Fruit fly (Drosophila melanogaster) whole organism, embryonic: ENCODE results near the gene Bace.
A peak's percentile ranks its signal among the peaks of the same experiment; 100 is the strongest.

ENCODE experiments used
- Awh ChIP-seq: fragments of 200-800 bp; sonication (Bioruptor generic); IDR thresholded peaks from 2 replicates; pipeline ENCODE4, ENCODE4 v1.3.6; 2022; ENCODE audit warnings: missing biosample characterization, missing genetic modification characterization
- B-H2 ChIP-seq: fragments of 200-800 bp; sonication (Bioruptor generic); optimal IDR thresholded peaks from 2 replicates; lab custom pipeline; 2018; ENCODE audit warnings: missing biosample characterization, mild to moderate bottlenecking, missing genetic modification characterization
- Bteb2 ChIP-seq: fragments of 200-800 bp; sonication (Bioruptor generic); optimal IDR thresholded peaks from 2 replicates; lab custom pipeline; 2016; ENCODE audit warnings: missing biosample characterization, missing genetic modification characterization
- C15 ChIP-seq: fragments of 200-800 bp; sonication (Bioruptor generic); IDR thresholded peaks from 3 replicates; pipeline ENCODE4 v1.3.6; 2022; ENCODE audit warnings: missing biosample characterization, missing genetic modification characterization
- CG10979 ChIP-seq: fragments of 200-800 bp; sonication (Bioruptor generic); optimal IDR thresholded peaks from 2 replicates; lab custom pipeline; 2018; ENCODE audit warnings: missing biosample characterization, mild to moderate bottlenecking, missing genetic modification characterization, moderate library complexity
- CG11085 ChIP-seq: fragments of 200-800 bp; sonication (Bioruptor generic); IDR thresholded peaks from 2 replicates; pipeline ENCODE4 v1.3.6; 2022; ENCODE audit warnings: missing biosample characterization, missing genetic modification characterization
- CG1233 ChIP-seq: fragments of 200-800 bp; sonication (Bioruptor generic); optimal IDR thresholded peaks from 4 replicates; lab custom pipeline; 2018; ENCODE audit warnings: missing biosample characterization, mild to moderate bottlenecking, missing genetic modification characterization
- CG12769 ChIP-seq: fragments of 200-800 bp; sonication (Bioruptor generic); optimal IDR thresholded peaks from 2 replicates; lab custom pipeline; 2019; ENCODE audit warnings: missing biosample characterization, mild to moderate bottlenecking, missing genetic modification characterization, moderate library complexity
- CG13624 ChIP-seq: fragments of 200-800 bp; sonication (Bioruptor generic); optimal IDR thresholded peaks from 2 replicates; lab custom pipeline; 2016; ENCODE audit warnings: missing biosample characterization, missing genetic modification characterization
- CG14050 ChIP-seq: fragments of 200-800 bp; sonication (Bioruptor generic); IDR thresholded peaks from 3 replicates; pipeline ENCODE4 v1.3.6; 2022; ENCODE audit warnings: missing biosample characterization, missing genetic modification characterization
- CG14667 ChIP-seq: fragments of 200-800 bp; sonication (Bioruptor generic); IDR thresholded peaks from 2 replicates; pipeline ENCODE4 v1.3.6; 2022; ENCODE audit warnings: missing biosample characterization, missing genetic modification characterization
- CG15011 ChIP-seq: fragments of 200-800 bp; sonication (Bioruptor generic); optimal IDR thresholded peaks from 3 replicates; lab custom pipeline; 2018; ENCODE audit warnings: missing biosample characterization, mild to moderate bottlenecking, missing genetic modification characterization
- CG15269 ChIP-seq: fragments of 200-800 bp; sonication (Bioruptor generic); optimal IDR thresholded peaks from 2 replicates; lab custom pipeline; 2018; ENCODE audit warnings: missing biosample characterization, mild to moderate bottlenecking, missing genetic modification characterization, moderate library complexity
- CG15696 ChIP-seq: fragments of 200-800 bp; sonication (Bioruptor generic); optimal IDR thresholded peaks from 2 replicates; lab custom pipeline; 2019; ENCODE audit warnings: missing biosample characterization, mild to moderate bottlenecking, missing genetic modification characterization, moderate library complexity
- CG2202 ChIP-seq: fragments of 200-800 bp; sonication (Bioruptor generic); optimal IDR thresholded peaks from 2 replicates; lab custom pipeline; 2018; ENCODE audit warnings: missing biosample characterization, mild to moderate bottlenecking, missing genetic modification characterization
- CG32532 ChIP-seq: fragments of 200-800 bp; sonication (Bioruptor generic); IDR thresholded peaks from 2 replicates; pipeline ENCODE4 v1.3.6; 2022; ENCODE audit warnings: missing biosample characterization, missing genetic modification characterization
- CG4404 ChIP-seq: fragments of 200-800 bp; sonication (Bioruptor generic); IDR thresholded peaks from 2 replicates; pipeline ENCODE4 v1.3.6; 2022; ENCODE audit warnings: missing biosample characterization, missing genetic modification characterization
- CG5245 ChIP-seq: fragments of 200-800 bp; sonication (Bioruptor generic); optimal IDR thresholded peaks from 3 replicates; lab custom pipeline; 2016; ENCODE audit warnings: missing biosample characterization, missing genetic modification characterization
- CG6175 ChIP-seq: fragments of 200-800 bp; sonication (Bioruptor generic); IDR thresholded peaks from 3 replicates; pipeline ENCODE4 v1.3.6; 2022; ENCODE audit warnings: missing biosample characterization, missing genetic modification characterization
- CG6654 ChIP-seq: fragments of 200-800 bp; sonication (Bioruptor generic); optimal IDR thresholded peaks from 2 replicates; lab custom pipeline; 2017; ENCODE audit warnings: missing biosample characterization, mild to moderate bottlenecking, missing genetic modification characterization
- CG6765 ChIP-seq: fragments of 200-800 bp; sonication (Bioruptor generic); optimal IDR thresholded peaks from 3 replicates; lab custom pipeline; 2017; ENCODE audit warnings: missing biosample characterization, mild to moderate bottlenecking, missing genetic modification characterization
- CG6854 ChIP-seq: fragments of 200-800 bp; sonication (Bioruptor generic); optimal IDR thresholded peaks from 3 replicates; lab custom pipeline; 2017; ENCODE audit warnings: missing biosample characterization, mild to moderate bottlenecking, missing genetic modification characterization
- CG7271 ChIP-seq: fragments of 200-800 bp; sonication (Bioruptor generic); optimal IDR thresholded peaks from 2 replicates; lab custom pipeline; 2018; ENCODE audit warnings: missing biosample characterization, mild to moderate bottlenecking, missing genetic modification characterization, moderate library complexity
- CG7745 ChIP-seq: fragments of 200-800 bp; sonication (Bioruptor generic); optimal IDR thresholded peaks from 2 replicates; lab custom pipeline; 2018; ENCODE audit warnings: missing biosample characterization, mild to moderate bottlenecking, missing genetic modification characterization, moderate library complexity
- CG8765 ChIP-seq: fragments of 200-800 bp; sonication (Bioruptor generic); IDR thresholded peaks from 2 replicates; pipeline ENCODE4 v1.3.6; 2022; ENCODE audit warnings: missing biosample characterization, missing genetic modification characterization
- D19B ChIP-seq: fragments of 200-800 bp; sonication (Bioruptor generic); optimal IDR thresholded peaks from 2 replicates; lab custom pipeline; 2017; ENCODE audit warnings: missing biosample characterization, mild to moderate bottlenecking, missing genetic modification characterization
- Dad ChIP-seq: fragments of 200-800 bp; sonication (Bioruptor generic); optimal IDR thresholded peaks from 3 replicates; lab custom pipeline; 2016; ENCODE audit warnings: missing biosample characterization, missing genetic modification characterization
- E2f1 ChIP-seq: fragments of 200-800 bp; sonication (Bioruptor generic); IDR thresholded peaks from 2 replicates; pipeline ENCODE4 v1.3.6; 2022; ENCODE audit warnings: missing biosample characterization, missing genetic modification characterization
- Ets97D ChIP-seq: fragments of 200-800 bp; sonication (Bioruptor generic); optimal IDR thresholded peaks from 3 replicates; lab custom pipeline; 2016; ENCODE audit warnings: missing biosample characterization, missing genetic modification characterization
- HLH4C ChIP-seq: fragments of 200-800 bp; sonication (Bioruptor generic); IDR thresholded peaks from 3 replicates; pipeline ENCODE4 v1.3.6; 2022; ENCODE audit warnings: missing biosample characterization, missing genetic modification characterization; ENCODE audit not compliant: partially characterized antibody
- NC2α ChIP-seq: fragments of 200-800 bp; sonication (Bioruptor generic); optimal IDR thresholded peaks from 2 replicates; lab custom pipeline; 2016; ENCODE audit warnings: missing biosample characterization, missing genetic modification characterization
- Trl ChIP-seq, 3 experiments: fragments of >200 bp in 2 of 3; fragments of 200-800 bp in 1 of 3; sonication (Bioruptor generic) in 1 of 3; optimal IDR thresholded peaks; 2 replicates in 1 of 3; 3 replicates in 2 of 3; lab custom pipeline; 2016 to 2017; ENCODE audit warnings: missing biosample characterization in 1 of 3, missing genetic modification characterization in 1 of 3
- Xbp1 ChIP-seq: fragments of 200-800 bp; sonication (Bioruptor generic); optimal IDR thresholded peaks from 3 replicates; lab custom pipeline; 2016; ENCODE audit warnings: missing biosample characterization, mild to moderate bottlenecking, missing genetic modification characterization
- ab ChIP-seq: fragments of 200-800 bp; sonication (Bioruptor generic); optimal IDR thresholded peaks from 2 replicates; lab custom pipeline; 2016; ENCODE audit warnings: missing biosample characterization, missing genetic modification characterization
- abd-A ChIP-seq: fragments of 200-800 bp; sonication (Bioruptor generic); optimal IDR thresholded peaks from 3 replicates; lab custom pipeline; 2019; ENCODE audit warnings: missing biosample characterization, mild to moderate bottlenecking, missing genetic modification characterization, moderate library complexity
- bab2 ChIP-seq: fragments of 200-800 bp; sonication (Bioruptor generic); optimal IDR thresholded peaks from 2 replicates; lab custom pipeline; 2016; ENCODE audit warnings: missing biosample characterization, missing genetic modification characterization
- caup ChIP-seq: fragments of 200-800 bp; sonication (Bioruptor generic); optimal IDR thresholded peaks from 3 replicates; lab custom pipeline; 2017; ENCODE audit warnings: missing biosample characterization, mild to moderate bottlenecking, missing genetic modification characterization, moderate library complexity; ENCODE audit not compliant: severe bottlenecking
- cg ChIP-seq: fragments of 200-800 bp; sonication (Bioruptor generic); optimal IDR thresholded peaks from 3 replicates; lab custom pipeline; 2019; ENCODE audit warnings: missing biosample characterization, mild to moderate bottlenecking, missing genetic modification characterization, moderate library complexity
- dimm ChIP-seq: fragments of 200-800 bp; sonication (Bioruptor generic); IDR thresholded peaks from 2 replicates; pipeline ENCODE4 v1.3.6; 2022; ENCODE audit warnings: missing biosample characterization, missing genetic modification characterization
- disco-r ChIP-seq: fragments of 200-800 bp; sonication (Bioruptor generic); optimal IDR thresholded peaks from 2 replicates; lab custom pipeline; 2016; ENCODE audit warnings: missing biosample characterization, missing genetic modification characterization
- dmrt99B ChIP-seq: fragments of 200-800 bp; sonication (Bioruptor generic); optimal IDR thresholded peaks from 2 replicates; lab custom pipeline; 2018; ENCODE audit warnings: missing biosample characterization, mild to moderate bottlenecking, missing genetic modification characterization, moderate library complexity
- ham ChIP-seq: fragments of 200-800 bp; sonication (Bioruptor generic); IDR thresholded peaks from 2 replicates; pipeline ENCODE4 v1.3.6; 2022; ENCODE audit warnings: missing biosample characterization, missing genetic modification characterization
- hkb ChIP-seq, 2 experiments: fragments of 200-800 bp in 1 of 2; fragments of >200 bp in 1 of 2; sonication (Bioruptor generic) in 1 of 2; IDR thresholded peaks in 1 of 2; optimal IDR thresholded peaks in 1 of 2; 2 replicates each; pipeline versions ENCODE4 v1.3.6 to Lab custom; 2017 to 2022; ENCODE audit warnings: missing biosample characterization in 1 of 2, missing genetic modification characterization in 1 of 2
- mam ChIP-seq: fragments of 200-800 bp; sonication (Bioruptor generic); optimal IDR thresholded peaks from 3 replicates; lab custom pipeline; 2016; ENCODE audit warnings: missing biosample characterization, missing genetic modification characterization
- odd ChIP-seq: fragments of 200-800 bp; sonication (Bioruptor generic); optimal IDR thresholded peaks from 2 replicates; lab custom pipeline; 2017; ENCODE audit warnings: missing biosample characterization, mild to moderate bottlenecking, missing genetic modification characterization
- repo ChIP-seq: fragments of 200-800 bp; sonication (Bioruptor generic); optimal IDR thresholded peaks from 2 replicates; lab custom pipeline; 2016; ENCODE audit warnings: missing biosample characterization, missing genetic modification characterization
- shn ChIP-seq: fragments of 200-800 bp; sonication (Bioruptor generic); optimal IDR thresholded peaks from 3 replicates; lab custom pipeline; 2016; ENCODE audit warnings: missing biosample characterization, missing genetic modification characterization
- slbo ChIP-seq: fragments of 200-800 bp; sonication (Bioruptor generic); IDR thresholded peaks from 2 replicates; pipeline ENCODE4 v1.3.6; 2022; ENCODE audit warnings: missing biosample characterization, missing genetic modification characterization
- slp2 ChIP-seq: fragments of 200-800 bp; sonication (Bioruptor generic); optimal IDR thresholded peaks from 2 replicates; lab custom pipeline; 2016; ENCODE audit warnings: missing biosample characterization, missing genetic modification characterization
- tio ChIP-seq: fragments of 200-800 bp; sonication (Bioruptor generic); optimal IDR thresholded peaks from 2 replicates; lab custom pipeline; 2017; ENCODE audit warnings: missing biosample characterization, missing genetic modification characterization, inconsistent platforms

Gene Bace

dm6 chr2L:8464107-8464582, 32.0 kb downstream of the Bace start, which contains the start of gene prg (continued):
- TF ChIP-seq Trl (optimal IDR thresholded peaks at IDR 0.05; lab: Kevin White, UChicago) (no peak), Trl (GFP tag; optimal IDR thresholded peaks at IDR 0.05; lab: Kevin White, UChicago) (peak; percentile 74), CG6854 (GFP tag; lab: Kevin White, UChicago) (peak; percentile 56), CG6654 (GFP tag; lab: Kevin White, UChicago) (no peak), Awh (0 out of 2 replicates have a peak, but pooled peaks have one; percentile 21), CG12769 (tag; lab: Kevin White, UChicago) (peak; percentile 28), slbo (GFP tag; lab: Robert Waterston, UW) (peak; percentile 66), Bteb2 (GFP tag; lab: Kevin White, UChicago) (peak; percentile 72), caup (peak; percentile 21), disco-r (GFP tag; lab: Kevin White, UChicago) (no peak), CG6175 (no peak), B-H2 (GFP tag; lab: Kevin White, UChicago) (peak; percentile 67), CG4404 (no peak), ham (GFP tag; lab: Robert Waterston, UW) (no peak), bab2 (GFP tag; lab: Kevin White, UChicago) (peak; percentile 72), CG13624 (GFP tag; lab: Kevin White, UChicago) (peak; percentile 66), mam (GFP tag; lab: Kevin White, UChicago) (peak; percentile 79), tio (GFP tag; lab: Kevin White, UChicago) (peak; percentile 28), repo (GFP tag; lab: Kevin White, UChicago) (peak; percentile 38), CG7745 (tag; lab: Kevin White, UChicago) (no peak), CG15269 (peak; percentile 68), CG1233 (GFP tag; lab: Kevin White, UChicago) (peak; percentile 46), NC2α (GFP tag; lab: Kevin White, UChicago) (peak; percentile 42), CG5245 (peak; percentile 23), Xbp1 (GFP tag; lab: Kevin White, UChicago) (peak; percentile 64), CG14050 (GFP tag; lab: Robert Waterston, UW) (peak; percentile 33; the same call in 1 of the 3 replicates), hkb (optimal IDR thresholded peaks at IDR 0.05; lab: Kevin White, UChicago) (no peak), hkb (GFP tag; IDR thresholded peaks at IDR 0.05; lab: Robert Waterston, UW) (peak; percentile 79), CG11085 (peak; percentile 12; the same call in 1 of the 2 replicates), D19B (GFP tag; lab: Kevin White, UChicago) (peak; percentile 53), CG14667 (GFP tag; lab: Robert Waterston, UW) (no peak), ab (GFP tag; lab: Kevin White, UChicago) (no peak), abd-A (tag; lab: Kevin White, UChicago) (no peak), C15 (no peak), cg (GFP tag; lab: Kevin White, UChicago) (no peak), slp2 (peak; percentile 28), dimm (GFP tag; lab: Robert Waterston, UW) (no peak), CG6765 (GFP tag; lab: Kevin White, UChicago) (peak; percentile 16), CG7271 (tag; lab: Kevin White, UChicago) (no peak), CG15011 (peak; percentile 44), CG32532 (GFP tag; lab: Robert Waterston, UW) (peak; percentile 53; the same call in 1 of the 2 replicates), shn (GFP tag; lab: Kevin White, UChicago) (peak; percentile 31), E2f1 (GFP tag; lab: Robert Waterston, UW) (peak; percentile 35; the same call in 1 of the 2 replicates), Dad (GFP tag; lab: Kevin White, UChicago) (peak; percentile 60), odd (GFP tag; lab: Kevin White, UChicago) (peak; percentile 68), CG10979 (peak; percentile 67), HLH4C (GFP tag; lab: Robert Waterston, UW) (peak; percentile 97), CG15696 (peak; percentile 43), CG2202 (no peak), Ets97D (GFP tag; lab: Kevin White, UChicago) (peak; percentile 44), dmrt99B (tag; lab: Kevin White, UChicago) (peak; percentile 77), CG8765 (no peak)
